Fruit fly (Drosophila melanogaster): ENCODE results near the gene CG42494.

dm6 chr3L:3197464-3197863 lies 13.3 kb downstream of the CG42494 start, which contains the start of gene CG14966:
- no peak for TF ChIP-seq CG15710 (tag; optimal IDR thresholded peaks at IDR 0.05)
- TF ChIP-seq CG9948 (tag; optimal IDR thresholded peaks at IDR 0.05): no peak
- TF ChIP-seq Ets98B (GFP tag; IDR thresholded peaks at IDR 0.05): no peak
- no peak for TF ChIP-seq D1 (tag; optimal IDR thresholded peaks at IDR 0.05)
- no peak for TF ChIP-seq CG10348 (GFP tag; IDR thresholded peaks at IDR 0.05)

All from whole organism, pupa.